Worm (Caenorhabditis elegans): ENCODE results near the gene K03A1.4.

The K03A1.4 gene

ce11 chrX:7284724-7285184, 13.8 kb downstream of the K03A1.4 start:
- TF ChIP-seq K12H6.12 (tag; optimal IDR thresholded peaks at IDR 0.05) (peak; percentile 74), sea-2 (GFP tag; IDR thresholded peaks at IDR 0.05) (no peak), hmg-1.2 (GFP tag; IDR thresholded peaks at IDR 0.05) (peak; percentile 10; the same call in 1 of the 2 replicates), rcor-1 (GFP tag; IDR thresholded peaks at IDR 0.05) (no peak), rec-8 (tag; optimal IDR thresholded peaks at IDR 0.05) (no peak), fkh-3 (tag; optimal IDR thresholded peaks at IDR 0.05) (no peak), athp-1 (tag; optimal IDR thresholded peaks at IDR 0.05) (no peak), F23B12.7 (tag; optimal IDR thresholded peaks at IDR 0.05; ENCODE audit: insufficient read depth) (no peak), him-1 (tag; optimal IDR thresholded peaks at IDR 0.05) (no peak), nhr-90 (tag; optimal IDR thresholded peaks at IDR 0.05) (no peak), ceh-27 (GFP tag; optimal IDR thresholded peaks at IDR 0.05) (no peak), efl-1 (GFP tag; optimal IDR thresholded peaks at IDR 0.05) (no peak), somi-1 (GFP tag; optimal IDR thresholded peaks at IDR 0.05) (no peak), B0035.1 (tag; optimal IDR thresholded peaks at IDR 0.05) (no peak), ztf-6 (GFP tag; IDR thresholded peaks at IDR 0.05) (no peak), F57C9.4 (tag; optimal IDR thresholded peaks at IDR 0.05) (no peak), K11D2.4 (GFP tag; IDR thresholded peaks at IDR 0.05) (no peak), madf-8 (GFP tag; conservative IDR thresholded peaks at IDR 0.05) (no peak), madf-3 (GFP tag; IDR thresholded peaks at IDR 0.05) (no peak), lin-40 (tag; optimal IDR thresholded peaks at IDR 0.05) (peak; percentile 46), snpc-1.1 (tag; optimal IDR thresholded peaks at IDR 0.05; ENCODE audit: insufficient read depth) (no peak), attf-3 (GFP tag; conservative IDR thresholded peaks at IDR 0.05) (no peak), lin-26 (GFP tag; IDR thresholded peaks at IDR 0.05) (no peak), cebp-1 (GFP tag; IDR thresholded peaks at IDR 0.05) (no peak), cebp-1 (tag; optimal IDR thresholded peaks at IDR 0.05) (peak; percentile 72), ceh-79 (tag; optimal IDR thresholded peaks at IDR 0.05) (no peak), egrh-3 (GFP tag; IDR thresholded peaks at IDR 0.05) (no peak), Y53G8AR.9 (GFP tag; conservative IDR thresholded peaks at IDR 0.05) (no peak), D2030.7 (GFP tag; IDR thresholded peaks at IDR 0.05) (no peak), C06A6.2 (GFP tag; conservative IDR thresholded peaks at IDR 0.05) (no peak), ztf-3 (GFP tag; optimal IDR thresholded peaks at IDR 0.05) (no peak), unc-130 (GFP tag; optimal IDR thresholded peaks at IDR 0.05) (no peak), unc-62 (GFP tag; optimal IDR thresholded peaks at IDR 0.05) (no peak)

ce11 chrX:7283136-7283535, 15.4 kb downstream of the K03A1.4 start:
- TF ChIP-seq pbrm-1 (GFP tag; IDR thresholded peaks at IDR 0.05) (no peak), rpc-1 (optimal IDR thresholded peaks at IDR 0.05) (no peak), rpc-1 (tag; optimal IDR thresholded peaks at IDR 0.05) (no peak), xnd-1 (tag; optimal IDR thresholded peaks at IDR 0.05) (no peak), lin-26 (GFP tag; IDR thresholded peaks at IDR 0.05) (no peak), sptf-2 (GFP tag; optimal IDR thresholded peaks at IDR 0.05) (no peak), nhr-179 (tag; optimal IDR thresholded peaks at IDR 0.05) (no peak), lsl-1 (GFP tag; optimal IDR thresholded peaks at IDR 0.05) (no peak), F55B11.4 (tag; optimal IDR thresholded peaks at IDR 0.05; ENCODE audit: borderline replicate concordance, insufficient read depth) (no peak), hlh-26 (GFP tag; conservative IDR thresholded peaks at IDR 0.05) (no peak), B0035.1 (tag; optimal IDR thresholded peaks at IDR 0.05) (no peak)
